Fruit fly (Drosophila melanogaster) whole organism, embryonic: ENCODE measurements around the gene Sps2.

Experiments
- ATbp ChIP-seq: fragments of 200-800 bp; sonication (Bioruptor generic); optimal IDR thresholded peaks from 2 replicates; lab custom pipeline; 2017; ENCODE audit warnings: missing biosample characterization, mild to moderate bottlenecking, missing genetic modification characterization, missing genetic modification reagents
- Awh ChIP-seq: fragments of 200-800 bp; sonication (Bioruptor generic); IDR thresholded peaks from 2 replicates; pipeline ENCODE4, ENCODE4 v1.3.6; 2022; ENCODE audit warnings: missing biosample characterization, missing genetic modification characterization
- BEAF-32 ChIP-seq: fragments of 200-800 bp; sonication (Bioruptor generic); optimal IDR thresholded peaks from 3 replicates; lab custom pipeline; 2017; ENCODE audit warnings: missing biosample characterization, missing genetic modification characterization, mild to moderate bottlenecking, moderate library complexity, missing genetic modification reagents
- Bgb ChIP-seq: fragments of 200-800 bp; sonication (Bioruptor generic); IDR thresholded peaks from 2 replicates; pipeline ENCODE4 v1.3.6; 2022; ENCODE audit warnings: missing biosample characterization, missing genetic modification characterization; ENCODE audit not compliant: partially characterized antibody
- CG10366 ChIP-seq: fragments of 200-800 bp; sonication (Bioruptor generic); IDR thresholded peaks from 2 replicates; pipeline ENCODE4 v1.3.6; 2022; ENCODE audit warnings: missing biosample characterization, missing genetic modification characterization
- CG10462 ChIP-seq: fragments of 200-800 bp; sonication (Bioruptor generic); optimal IDR thresholded peaks from 2 replicates; lab custom pipeline; 2016; ENCODE audit warnings: missing biosample characterization, missing genetic modification characterization
- CG11695 ChIP-seq: fragments of 200-800 bp; sonication (Bioruptor generic); IDR thresholded peaks from 3 replicates; pipeline ENCODE4 v1.3.6; 2022; ENCODE audit warnings: missing biosample characterization, missing genetic modification characterization
- CG11723 ChIP-seq: fragments of 200-800 bp; sonication (Bioruptor generic); optimal IDR thresholded peaks from 2 replicates; lab custom pipeline; 2017; ENCODE audit warnings: missing biosample characterization, mild to moderate bottlenecking, missing genetic modification characterization
- CG12071 ChIP-seq: fragments of 200-800 bp; sonication (Bioruptor generic); optimal IDR thresholded peaks from 3 replicates; lab custom pipeline; 2018; ENCODE audit warnings: missing biosample characterization, mild to moderate bottlenecking, missing genetic modification characterization
- CG12391 ChIP-seq: fragments of 200-800 bp; sonication (Bioruptor generic); optimal IDR thresholded peaks from 3 replicates; lab custom pipeline; 2018; ENCODE audit warnings: missing biosample characterization, mild to moderate bottlenecking, missing genetic modification characterization, moderate library complexity
- CG13775 ChIP-seq: fragments of 200-800 bp; sonication (Bioruptor generic); optimal IDR thresholded peaks from 3 replicates; lab custom pipeline; 2017; ENCODE audit warnings: missing biosample characterization, mild to moderate bottlenecking, missing genetic modification characterization
- CG14667 ChIP-seq: fragments of 200-800 bp; sonication (Bioruptor generic); IDR thresholded peaks from 2 replicates; pipeline ENCODE4 v1.3.6; 2022; ENCODE audit warnings: missing biosample characterization, missing genetic modification characterization
- CG14710 ChIP-seq: fragments of 200-800 bp; sonication (Bioruptor generic); optimal IDR thresholded peaks from 3 replicates; lab custom pipeline; 2019; ENCODE audit warnings: missing biosample characterization, mild to moderate bottlenecking, missing genetic modification characterization, moderate library complexity
- CG14965 ChIP-seq: fragments of 200-800 bp; sonication (Bioruptor generic); optimal IDR thresholded peaks from 2 replicates; lab custom pipeline; 2016; ENCODE audit warnings: missing biosample characterization, missing genetic modification characterization, borderline replicate concordance
- CG15073 ChIP-seq: fragments of 200-800 bp; sonication (Bioruptor generic); optimal IDR thresholded peaks from 2 replicates; lab custom pipeline; 2016; ENCODE audit warnings: missing biosample characterization, missing genetic modification characterization
- CG15514 ChIP-seq: fragments of 200-800 bp; sonication (Bioruptor generic); optimal IDR thresholded peaks from 3 replicates; lab custom pipeline; 2017; ENCODE audit warnings: missing biosample characterization, missing genetic modification characterization, mild to moderate bottlenecking, moderate library complexity, missing genetic modification reagents
- CG17361 ChIP-seq: fragments of 200-800 bp; sonication (Bioruptor generic); IDR thresholded peaks from 3 replicates; pipeline ENCODE4 v1.3.6; 2022; ENCODE audit warnings: missing biosample characterization, missing genetic modification characterization
- CG18262 ChIP-seq: fragments of 200-800 bp; optimal IDR thresholded peaks from 3 replicates; lab custom pipeline; 2019; ENCODE audit warnings: missing biosample characterization, mild to moderate bottlenecking, missing genetic modification characterization, moderate library complexity
- CG3065 ChIP-seq: fragments of 200-800 bp; sonication (Bioruptor generic); optimal IDR thresholded peaks from 2 replicates; lab custom pipeline; 2016; ENCODE audit warnings: missing biosample characterization, missing genetic modification characterization
- CG33213 ChIP-seq: fragments of 200-800 bp; sonication (Bioruptor generic); optimal IDR thresholded peaks from 3 replicates; lab custom pipeline; 2016; ENCODE audit warnings: missing biosample characterization, missing genetic modification characterization
- CG3847 ChIP-seq: fragments of 200-800 bp; sonication (Bioruptor generic); IDR thresholded peaks from 2 replicates; pipeline ENCODE4 v1.3.6; 2022; ENCODE audit warnings: missing biosample characterization, missing genetic modification characterization
- CG4404 ChIP-seq: fragments of 200-800 bp; sonication (Bioruptor generic); IDR thresholded peaks from 2 replicates; pipeline ENCODE4 v1.3.6; 2022; ENCODE audit warnings: missing biosample characterization, missing genetic modification characterization
- CG5953 ChIP-seq: fragments of 200-800 bp; sonication (Bioruptor generic); IDR thresholded peaks from 2 replicates; pipeline ENCODE4 v1.3.6; 2022; ENCODE audit warnings: missing biosample characterization, missing genetic modification characterization
- CG6175 ChIP-seq: fragments of 200-800 bp; sonication (Bioruptor generic); IDR thresholded peaks from 3 replicates; pipeline ENCODE4 v1.3.6; 2022; ENCODE audit warnings: missing biosample characterization, missing genetic modification characterization
- CG7357 ChIP-seq: fragments of 200-800 bp; sonication (Bioruptor generic); IDR thresholded peaks from 3 replicates; pipeline ENCODE4 v1.3.6; 2022; ENCODE audit warnings: missing biosample characterization, missing genetic modification characterization
- CG9215 ChIP-seq: fragments of 200-800 bp; sonication (Bioruptor generic); IDR thresholded peaks from 2 replicates; pipeline ENCODE4 v1.3.6; 2022; ENCODE audit warnings: missing biosample characterization, missing genetic modification characterization
- CTCF ChIP-seq: fragments of 200-800 bp; sonication (Bioruptor generic); optimal IDR thresholded peaks from 2 replicates; lab custom pipeline; 2017; ENCODE audit warnings: missing biosample characterization, mild to moderate bottlenecking, missing genetic modification characterization, moderate library complexity
- Drgx ChIP-seq: fragments of 200-800 bp; sonication (Bioruptor generic); IDR thresholded peaks from 2 replicates; pipeline ENCODE4 v1.3.6; 2022; ENCODE audit warnings: missing biosample characterization, missing genetic modification characterization
- ERR ChIP-seq: fragments of 200-800 bp; sonication (Bioruptor generic); optimal IDR thresholded peaks from 2 replicates; lab custom pipeline; 2016; ENCODE audit warnings: missing biosample characterization, missing genetic modification characterization
- Elba2 ChIP-seq: fragments of 200-800 bp; sonication (Bioruptor generic); optimal IDR thresholded peaks from 3 replicates; lab custom pipeline; 2016; ENCODE audit warnings: missing biosample characterization, missing genetic modification characterization
- HmgD ChIP-seq: fragments of 200-800 bp; sonication (Bioruptor generic); optimal IDR thresholded peaks from 3 replicates; lab custom pipeline; 2016; ENCODE audit warnings: missing biosample characterization, missing genetic modification characterization
- Hmx ChIP-seq: fragments of 200-800 bp; sonication (Bioruptor generic); optimal IDR thresholded peaks from 2 replicates; lab custom pipeline; 2016; ENCODE audit warnings: missing biosample characterization, missing genetic modification characterization
- Lpt ChIP-seq: fragments of >200 bp; optimal IDR thresholded peaks from 2 replicates; lab custom pipeline; 2018; ENCODE audit warnings: missing biosample characterization, missing genetic modification characterization
- Poxn ChIP-seq: fragments of 200-800 bp; sonication (Bioruptor generic); IDR thresholded peaks from 2 replicates; pipeline ENCODE4 v1.3.6; 2022; ENCODE audit warnings: missing biosample characterization, missing genetic modification characterization
- Six4 ChIP-seq: fragments of 200-800 bp; sonication (Bioruptor generic); optimal IDR thresholded peaks from 2 replicates; lab custom pipeline; 2016; ENCODE audit warnings: missing biosample characterization, missing genetic modification characterization
- ab ChIP-seq: fragments of 200-800 bp; sonication (Bioruptor generic); optimal IDR thresholded peaks from 2 replicates; lab custom pipeline; 2016; ENCODE audit warnings: missing biosample characterization, missing genetic modification characterization
- aop ChIP-seq: fragments of 200-800 bp; sonication (Bioruptor generic); IDR thresholded peaks from 2 replicates; pipeline ENCODE4 v1.3.6; 2022; ENCODE audit warnings: missing biosample characterization, missing genetic modification characterization
- bsh ChIP-seq, 2 experiments: fragments of 200-800 bp; sonication (Bioruptor generic); optimal IDR thresholded peaks; 2 replicates each; lab custom pipeline; 2017 to 2018; ENCODE audit warnings: mild to moderate bottlenecking in 2 of 2, missing biosample characterization in 2 of 2, missing genetic modification characterization in 2 of 2, moderate library complexity in 1 of 2
- cas ChIP-seq: fragments of 200-800 bp; sonication (Bioruptor generic); IDR thresholded peaks from 2 replicates; pipeline ENCODE4 v1.3.6; 2022; ENCODE audit warnings: missing biosample characterization, missing genetic modification characterization
- exex ChIP-seq: fragments of 200-800 bp; sonication (Bioruptor generic); optimal IDR thresholded peaks from 4 replicates; lab custom pipeline; 2018; ENCODE audit warnings: missing biosample characterization, mild to moderate bottlenecking, missing genetic modification characterization, moderate library complexity
- gce ChIP-seq: fragments of 200-800 bp; sonication (Bioruptor generic); IDR thresholded peaks from 3 replicates; pipeline ENCODE4 v1.3.6; 2022; ENCODE audit warnings: missing biosample characterization, missing genetic modification characterization
- gsb-n ChIP-seq: fragments of 200-800 bp; sonication (Bioruptor generic); optimal IDR thresholded peaks from 3 replicates; lab custom pipeline; 2018; ENCODE audit warnings: missing biosample characterization, mild to moderate bottlenecking, missing genetic modification characterization
- mirr ChIP-seq: fragments of 200-800 bp; sonication (Bioruptor generic); optimal IDR thresholded peaks from 3 replicates; lab custom pipeline; 2018; ENCODE audit warnings: missing biosample characterization, mild to moderate bottlenecking, missing genetic modification characterization
- nerfin-2 ChIP-seq: fragments of 200-800 bp; sonication (Bioruptor generic); IDR thresholded peaks from 2 replicates; pipeline ENCODE4 v1.3.6; 2022; ENCODE audit warnings: missing biosample characterization, missing genetic modification characterization; ENCODE audit not compliant: partially characterized antibody
- pan ChIP-seq, 4 experiments: fragments of >200 bp in 3 of 4; fragments of 200-800 bp in 1 of 4; sonication (Bioruptor generic) in 1 of 4; optimal IDR thresholded peaks in 3 of 4; IDR thresholded peaks in 1 of 4; 2 replicates each; pipeline versions ENCODE4 v1.3.6 to Lab custom; 2017 to 2022; ENCODE audit warnings: missing biosample characterization in 2 of 4, missing genetic modification characterization in 2 of 4, mixed read lengths in 1 of 4
- pum ChIP-seq: fragments of 200-800 bp; sonication (Bioruptor generic); optimal IDR thresholded peaks from 2 replicates; lab custom pipeline; 2016; ENCODE audit warnings: missing biosample characterization, missing genetic modification characterization
- salm ChIP-seq: fragments of 200-800 bp; sonication (Bioruptor generic); optimal IDR thresholded peaks from 2 replicates; lab custom pipeline; 2018; ENCODE audit warnings: missing biosample characterization, mild to moderate bottlenecking, missing genetic modification characterization
- sr ChIP-seq: fragments of 200-800 bp; sonication (Bioruptor generic); IDR thresholded peaks from 3 replicates; pipeline ENCODE4 v1.3.6; 2022; ENCODE audit warnings: missing biosample characterization, missing genetic modification characterization
- tin ChIP-seq: fragments of 200-800 bp; sonication (Bioruptor generic); optimal IDR thresholded peaks from 3 replicates; lab custom pipeline; 2016; ENCODE audit warnings: missing biosample characterization, missing genetic modification characterization
- vvl ChIP-seq: fragments of 200-800 bp; sonication (Bioruptor generic); IDR thresholded peaks from 2 replicates; pipeline ENCODE4 v1.3.6; 2022; ENCODE audit warnings: missing biosample characterization, missing genetic modification characterization

The Sps2 gene

DNA sequence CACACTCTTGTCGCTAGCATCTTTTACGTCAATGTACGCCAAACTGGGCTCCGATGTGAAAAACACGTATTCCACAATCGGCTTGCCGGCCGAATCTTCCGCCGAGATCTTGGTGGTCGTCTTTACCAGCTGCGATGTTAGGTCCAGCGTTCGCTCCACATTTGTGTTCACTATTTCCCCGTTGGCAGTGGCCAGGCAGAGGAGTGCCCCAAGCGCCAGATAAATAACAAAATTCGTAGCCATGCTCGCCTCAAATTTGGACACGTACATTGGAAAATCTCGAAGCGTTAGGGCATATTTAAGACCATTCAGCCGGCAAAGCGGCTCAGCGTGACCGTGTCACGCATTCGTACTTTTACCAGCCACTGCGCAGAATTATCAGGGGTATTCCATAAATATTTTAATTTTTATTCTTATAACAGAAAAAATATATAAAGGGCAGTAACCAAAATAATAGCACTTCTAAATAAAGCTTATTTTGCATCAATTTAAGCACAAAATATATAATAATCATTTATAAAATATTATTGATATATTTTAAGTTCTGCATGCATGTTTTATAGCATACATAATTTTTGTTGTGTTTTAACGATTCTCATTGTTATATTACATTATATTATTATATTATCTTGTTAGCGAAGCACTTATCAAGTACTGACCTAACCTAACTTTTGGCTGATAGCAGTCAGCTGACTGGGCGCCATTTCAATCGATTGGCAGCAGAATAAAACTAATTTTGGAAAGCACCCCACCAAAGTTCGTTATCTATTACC is 33.3 kb downstream of the Sps2 start, which contains the start of the genes CG33303 and dpr19 (continued):
- TF ChIP-seq sr (no peak), CTCF (GFP tag; lab: Kevin White, UChicago) (peak; percentile 15), cas (GFP tag; lab: Robert Waterston, UW) (no peak), pan (optimal IDR thresholded peaks at IDR 0.05; lab: Kevin White, UChicago) (no peak), pan (GFP tag; optimal IDR thresholded peaks at IDR 0.05 in 1 of 2, IDR thresholded peaks at IDR 0.05 in 1 of 2) (peak in 1 of 2 experiments; percentile 64), CG7357 (GFP tag; lab: Robert Waterston, UW) (no peak), nerfin-2 (GFP tag; lab: Robert Waterston, UW) (no peak), Lpt (GFP tag; lab: Kevin White, UChicago) (no peak), CG11723 (GFP tag; lab: Kevin White, UChicago) (peak; percentile 9), pum (GFP tag; lab: Kevin White, UChicago) (no peak), CG33213 (GFP tag; lab: Kevin White, UChicago) (no peak), gce (GFP tag; lab: Robert Waterston, UW) (peak; percentile 76), CG18262 (peak; percentile 89), Elba2 (GFP tag; lab: Kevin White, UChicago) (no peak), CG17361 (peak; percentile 86; the same call in 2 of the 3 replicates), bsh (GFP tag; optimal IDR thresholded peaks at IDR 0.05; lab: Kevin White, UChicago) (peak in 1 of 2 experiments; percentile 83), mirr (GFP tag; lab: Kevin White, UChicago) (no peak), CG3065 (GFP tag; lab: Kevin White, UChicago) (no peak), exex (no peak), salm (tag; lab: Kevin White, UChicago) (peak; percentile 79), Poxn (GFP tag; lab: Robert Waterston, UW) (no peak), CG9215 (GFP tag; lab: Robert Waterston, UW) (no peak), CG10462 (GFP tag; lab: Kevin White, UChicago) (peak; percentile 20), HmgD (GFP tag; lab: Kevin White, UChicago) (no peak), BEAF-32 (GFP tag; lab: Kevin White, UChicago) (peak; percentile 19), CG13775 (GFP tag; lab: Kevin White, UChicago) (peak; percentile 71), Hmx (GFP tag; lab: Kevin White, UChicago) (no peak), Bgb (GFP tag; lab: Robert Waterston, UW) (no peak), CG5953 (GFP tag; lab: Robert Waterston, UW) (no peak), CG4404 (GFP tag; lab: Robert Waterston, UW) (no peak), vvl (peak; percentile 83), CG14965 (GFP tag; lab: Kevin White, UChicago) (no peak), CG12391 (tag; lab: Kevin White, UChicago) (peak; percentile 92), CG15514 (GFP tag; lab: Kevin White, UChicago) (peak; percentile 69), CG15073 (GFP tag; lab: Kevin White, UChicago) (no peak), gsb-n (tag; lab: Kevin White, UChicago) (peak; percentile 82), Awh (peak; percentile 73), CG10366 (GFP tag; lab: Robert Waterston, UW) (peak; percentile 34; the same call in 1 of the 2 replicates), CG14710 (peak; percentile 90), CG12071 (no peak), aop (no peak), Drgx (GFP tag; lab: Robert Waterston, UW) (peak; percentile 41; the same call in 1 of the 2 replicates), ab (GFP tag; lab: Kevin White, UChicago) (no peak), ERR (no peak), CG3847 (GFP tag; lab: Robert Waterston, UW) (peak; percentile 41; the same call in 1 of the 2 replicates), CG6175 (no peak), CG11695 (GFP tag; lab: Robert Waterston, UW) (peak; percentile 76), tin (GFP tag; lab: Kevin White, UChicago) (peak; percentile 54), Six4 (peak; percentile 47), CG14667 (GFP tag; lab: Robert Waterston, UW) (no peak; the same call in 1 of the 2 replicates), ATbp (GFP tag; lab: Kevin White, UChicago) (peak; percentile 71)
